Fruit fly (Drosophila melanogaster) whole organism, embryonic: Measurements from ENCODE around the gene pot.
A peak's percentile ranks its signal among the peaks of the same experiment; 100 is the strongest.

Experiments used
- B-H2 ChIP-seq: fragments of 200-800 bp; sonication (Bioruptor generic); optimal IDR thresholded peaks from 2 replicates; lab custom pipeline; 2018; ENCODE audit warnings: missing biosample characterization, mild to moderate bottlenecking, missing genetic modification characterization
- Bteb2 ChIP-seq: fragments of 200-800 bp; sonication (Bioruptor generic); optimal IDR thresholded peaks from 2 replicates; lab custom pipeline; 2016; ENCODE audit warnings: missing biosample characterization, missing genetic modification characterization
- C15 ChIP-seq: fragments of 200-800 bp; sonication (Bioruptor generic); IDR thresholded peaks from 3 replicates; pipeline ENCODE4 v1.3.6; 2022; ENCODE audit warnings: missing biosample characterization, missing genetic modification characterization
- CG11504 ChIP-seq: fragments of 200-800 bp; sonication (Bioruptor generic); optimal IDR thresholded peaks from 3 replicates; lab custom pipeline; 2019; ENCODE audit warnings: missing biosample characterization, mild to moderate bottlenecking, missing genetic modification characterization, moderate library complexity
- CG12942 ChIP-seq: fragments of 200-800 bp; sonication (Bioruptor generic); optimal IDR thresholded peaks from 3 replicates; lab custom pipeline; 2016; ENCODE audit warnings: missing biosample characterization, missing genetic modification characterization
- CG16813 ChIP-seq: fragments of 200-800 bp; sonication (Bioruptor generic); IDR thresholded peaks from 3 replicates; pipeline ENCODE4 v1.3.6; 2022; ENCODE audit warnings: missing biosample characterization, missing genetic modification characterization; ENCODE audit not compliant: partially characterized antibody
- CG17829 ChIP-seq: fragments of 200-800 bp; optimal IDR thresholded peaks from 2 replicates; lab custom pipeline; 2019; ENCODE audit warnings: missing biosample characterization, mild to moderate bottlenecking, missing genetic modification characterization, moderate library complexity
- CG18011 ChIP-seq: fragments of 200-800 bp; sonication (Bioruptor generic); optimal IDR thresholded peaks from 2 replicates; lab custom pipeline; 2017; ENCODE audit warnings: missing biosample characterization, missing genetic modification characterization, mild to moderate bottlenecking, moderate library complexity, missing genotype
- CG2120 ChIP-seq: fragments of 200-800 bp; sonication (Bioruptor generic); optimal IDR thresholded peaks from 3 replicates; lab custom pipeline; 2016; ENCODE audit warnings: missing biosample characterization, missing genetic modification characterization
- CG2199 ChIP-seq: fragments of 200-800 bp; sonication (Bioruptor generic); IDR thresholded peaks from 3 replicates; pipeline ENCODE4 v1.3.6; 2022; ENCODE audit warnings: missing biosample characterization, missing genetic modification characterization
- CG2678 ChIP-seq: fragments of 200-800 bp; sonication (Bioruptor generic); optimal IDR thresholded peaks from 3 replicates; lab custom pipeline; 2019; ENCODE audit warnings: missing biosample characterization, mild to moderate bottlenecking, missing genetic modification characterization, moderate library complexity
- CG30403 ChIP-seq: fragments of 200-800 bp; sonication (Bioruptor generic); optimal IDR thresholded peaks from 3 replicates; lab custom pipeline; 2016; ENCODE audit warnings: missing biosample characterization, missing genetic modification characterization
- CG32532 ChIP-seq: fragments of 200-800 bp; sonication (Bioruptor generic); IDR thresholded peaks from 2 replicates; pipeline ENCODE4 v1.3.6; 2022; ENCODE audit warnings: missing biosample characterization, missing genetic modification characterization
- CG7372 ChIP-seq: fragments of 200-800 bp; sonication (Bioruptor generic); IDR thresholded peaks from 2 replicates; pipeline ENCODE4 v1.3.6; 2022; ENCODE audit warnings: missing biosample characterization, missing genetic modification characterization
- CG7987 ChIP-seq: fragments of 200-800 bp; sonication (Bioruptor generic); optimal IDR thresholded peaks from 2 replicates; lab custom pipeline; 2018; ENCODE audit warnings: missing biosample characterization, mild to moderate bottlenecking, missing genetic modification characterization, moderate library complexity
- CG8944 ChIP-seq: fragments of 200-800 bp; sonication (Bioruptor generic); optimal IDR thresholded peaks from 3 replicates; lab custom pipeline; 2016; ENCODE audit warnings: missing biosample characterization, missing genetic modification characterization
- CTCF ChIP-seq: fragments of 200-800 bp; sonication (Bioruptor generic); optimal IDR thresholded peaks from 2 replicates; lab custom pipeline; 2017; ENCODE audit warnings: missing biosample characterization, mild to moderate bottlenecking, missing genetic modification characterization, moderate library complexity
- CoRest ChIP-seq: fragments of 200-800 bp; sonication (Bioruptor generic); optimal IDR thresholded peaks from 3 replicates; lab custom pipeline; 2018; ENCODE audit warnings: missing biosample characterization, mild to moderate bottlenecking, missing genetic modification characterization, moderate library complexity
- Deaf1 ChIP-seq: fragments of 200-800 bp; optimal IDR thresholded peaks from 3 replicates; lab custom pipeline; 2019; ENCODE audit warnings: missing biosample characterization, mild to moderate bottlenecking, missing genetic modification characterization, moderate library complexity
- Dref ChIP-seq: fragments of 200-800 bp; sonication (Bioruptor generic); IDR thresholded peaks from 2 replicates; pipeline ENCODE4 v1.3.6; 2022; ENCODE audit warnings: missing biosample characterization, missing genetic modification characterization
- E2f2 ChIP-seq: fragments of 200-800 bp; sonication (Bioruptor generic); IDR thresholded peaks from 2 replicates; pipeline ENCODE4 v1.3.6; 2022; ENCODE audit warnings: missing biosample characterization, missing genetic modification characterization
- H2.0 ChIP-seq: fragments of 200-800 bp; sonication (Bioruptor generic); IDR thresholded peaks from 2 replicates; pipeline ENCODE4 v1.3.6; 2022; ENCODE audit warnings: missing biosample characterization, missing genetic modification characterization
- Hsf ChIP-seq: fragments of 200-800 bp; sonication (Bioruptor generic); optimal IDR thresholded peaks from 3 replicates; lab custom pipeline; 2016; ENCODE audit warnings: missing biosample characterization, missing genetic modification characterization
- Lhr ChIP-seq: fragments of 200-800 bp; sonication (Bioruptor generic); optimal IDR thresholded peaks from 3 replicates; lab custom pipeline; 2017; ENCODE audit warnings: mild to moderate bottlenecking, missing biosample characterization, missing genetic modification reagents, missing genetic modification characterization
- Med ChIP-seq: fragments of 200-800 bp; sonication (Bioruptor generic); peaks from one replicate; lab custom pipeline; 2016; ENCODE audit warnings: missing biosample characterization, missing genetic modification characterization, mild to moderate bottlenecking, inconsistent platforms, moderate library complexity
- NFAT ChIP-seq: fragments of 200-800 bp; sonication (Bioruptor generic); IDR thresholded peaks from 2 replicates; pipeline ENCODE4 v1.3.6; 2022; ENCODE audit warnings: missing biosample characterization, missing genetic modification characterization
- NK7.1 ChIP-seq: fragments of 200-800 bp; sonication (Bioruptor generic); optimal IDR thresholded peaks from 3 replicates; lab custom pipeline; 2016; ENCODE audit warnings: missing biosample characterization, missing genetic modification characterization
- Rx ChIP-seq: fragments of 200-800 bp; sonication (Bioruptor generic); IDR thresholded peaks from 2 replicates; pipeline ENCODE4 v1.3.6; 2022; ENCODE audit warnings: missing biosample characterization, missing genetic modification characterization
- Stat92E ChIP-seq, 3 experiments: fragments of >200 bp in 2 of 3; fragments of 200-800 bp in 1 of 3; sonication (Bioruptor generic) in 1 of 3; optimal IDR thresholded peaks; 2 replicates each; lab custom pipeline; 2017 to 2019; ENCODE audit warnings: missing biosample characterization in 3 of 3, missing genetic modification characterization in 3 of 3, mild to moderate bottlenecking in 1 of 3, moderate library complexity in 1 of 3
- Usf ChIP-seq: fragments of 200-800 bp; sonication (Bioruptor generic); optimal IDR thresholded peaks from 2 replicates; lab custom pipeline; 2017; ENCODE audit warnings: missing genotype, missing biosample characterization, missing genetic modification characterization
- amos ChIP-seq: fragments of 200-800 bp; sonication (Bioruptor generic); IDR thresholded peaks from 2 replicates; pipeline ENCODE4 v1.3.6; 2022; ENCODE audit warnings: missing biosample characterization, missing genetic modification characterization; ENCODE audit not compliant: partially characterized antibody
- ato ChIP-seq: fragments of 200-800 bp; sonication (Bioruptor generic); IDR thresholded peaks from 2 replicates; pipeline ENCODE4 v1.3.6; 2022; ENCODE audit warnings: missing biosample characterization, missing genetic modification characterization; ENCODE audit not compliant: partially characterized antibody
- chm ChIP-seq: fragments of 200-800 bp; sonication (Bioruptor generic); IDR thresholded peaks from 2 replicates; pipeline ENCODE4 v1.3.6; 2022; ENCODE audit warnings: missing biosample characterization, missing genetic modification characterization
- danr ChIP-seq: fragments of 200-800 bp; sonication (Bioruptor generic); IDR thresholded peaks from 2 replicates; pipeline ENCODE4 v1.3.6; 2022; ENCODE audit warnings: missing biosample characterization, missing genetic modification characterization
- disco-r ChIP-seq: fragments of 200-800 bp; sonication (Bioruptor generic); optimal IDR thresholded peaks from 2 replicates; lab custom pipeline; 2016; ENCODE audit warnings: missing biosample characterization, missing genetic modification characterization
- dpn ChIP-seq, 2 experiments: fragments of 200-800 bp; sonication (Bioruptor generic); optimal IDR thresholded peaks; 3 replicates each; lab custom pipeline; 2016; ENCODE audit warnings: missing biosample characterization in 2 of 2, missing genetic modification characterization in 2 of 2
- eyg ChIP-seq: fragments of 200-800 bp; sonication (Bioruptor generic); optimal IDR thresholded peaks from 3 replicates; lab custom pipeline; 2016; ENCODE audit warnings: missing biosample characterization, missing genetic modification characterization
- grau ChIP-seq: fragments of 200-800 bp; optimal IDR thresholded peaks from 3 replicates; lab custom pipeline; 2019; ENCODE audit warnings: missing biosample characterization, mild to moderate bottlenecking, missing genetic modification characterization, moderate library complexity
- gsb-n ChIP-seq: fragments of 200-800 bp; sonication (Bioruptor generic); optimal IDR thresholded peaks from 3 replicates; lab custom pipeline; 2018; ENCODE audit warnings: missing biosample characterization, mild to moderate bottlenecking, missing genetic modification characterization
- hbn ChIP-seq: fragments of 200-800 bp; sonication (Bioruptor generic); IDR thresholded peaks from 2 replicates; pipeline ENCODE4 v1.3.6; 2022; ENCODE audit warnings: missing biosample characterization, missing genetic modification characterization; ENCODE audit not compliant: partially characterized antibody
- insv ChIP-seq, 2 experiments: fragments of 200-800 bp; sonication (Bioruptor generic); optimal IDR thresholded peaks; 3 replicates each; lab custom pipeline; 2016 to 2018; ENCODE audit warnings: missing biosample characterization in 2 of 2, missing genetic modification characterization in 2 of 2
- lbe ChIP-seq: fragments of 200-800 bp; sonication (Bioruptor generic); optimal IDR thresholded peaks from 2 replicates; lab custom pipeline; 2016; ENCODE audit warnings: missing biosample characterization, mild to moderate bottlenecking, missing genetic modification characterization
- nerfin-1 ChIP-seq: fragments of 200-800 bp; sonication (Bioruptor generic); optimal IDR thresholded peaks from 3 replicates; lab custom pipeline; 2019; ENCODE audit warnings: missing biosample characterization, mild to moderate bottlenecking, missing genetic modification characterization, moderate library complexity
- org-1 ChIP-seq: fragments of 200-800 bp; sonication (Bioruptor generic); optimal IDR thresholded peaks from 2 replicates; lab custom pipeline; 2017; ENCODE audit warnings: missing biosample characterization, missing genetic modification characterization
- pan ChIP-seq, 4 experiments: fragments of >200 bp in 3 of 4; fragments of 200-800 bp in 1 of 4; sonication (Bioruptor generic) in 1 of 4; optimal IDR thresholded peaks in 3 of 4; IDR thresholded peaks in 1 of 4; 2 replicates each; pipeline versions ENCODE4 v1.3.6 to Lab custom; 2017 to 2022; ENCODE audit warnings: missing biosample characterization in 2 of 4, missing genetic modification characterization in 2 of 4, mixed read lengths in 1 of 4
- slbo ChIP-seq: fragments of 200-800 bp; sonication (Bioruptor generic); IDR thresholded peaks from 2 replicates; pipeline ENCODE4 v1.3.6; 2022; ENCODE audit warnings: missing biosample characterization, missing genetic modification characterization
- stwl ChIP-seq: fragments of 200-800 bp; sonication (Bioruptor generic); optimal IDR thresholded peaks from 3 replicates; lab custom pipeline; 2018; ENCODE audit warnings: missing biosample characterization, mild to moderate bottlenecking, missing genetic modification characterization, moderate library complexity
- toy ChIP-seq: fragments of 200-800 bp; sonication (Bioruptor generic); IDR thresholded peaks from 2 replicates; pipeline ENCODE4 v1.3.6; 2022; ENCODE audit warnings: missing biosample characterization, missing genetic modification characterization
- wdn ChIP-seq: fragments of 200-800 bp; sonication (Bioruptor generic); IDR thresholded peaks from 2 replicates; pipeline ENCODE4 v1.3.6; 2022; ENCODE audit warnings: missing biosample characterization, missing genetic modification characterization
- zfh2 ChIP-seq: fragments of 200-800 bp; sonication (Bioruptor generic); optimal IDR thresholded peaks from 2 replicates; lab custom pipeline; 2016; ENCODE audit warnings: missing biosample characterization, missing genetic modification characterization

Gene pot

DNA sequence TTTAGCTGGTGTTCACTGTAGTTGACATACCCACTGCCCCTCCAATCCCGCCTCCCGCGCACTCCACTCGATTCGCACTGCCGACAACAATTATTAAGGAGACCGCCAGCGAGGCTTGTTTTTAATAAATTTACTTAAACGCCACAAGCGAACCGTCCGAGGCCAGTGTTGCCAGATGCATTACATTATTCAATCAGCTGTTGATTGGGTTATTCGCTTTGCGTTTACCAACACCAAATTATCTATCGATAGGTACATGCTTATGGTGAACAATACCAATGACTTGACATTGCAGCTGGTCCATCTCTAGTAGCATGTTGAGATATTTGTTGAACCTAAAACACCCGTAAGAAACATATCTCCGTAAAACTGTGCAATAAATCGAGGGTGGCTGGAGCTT lies 30.1 kb downstream of the pot start, which contains the start of the genes CG10353 and SelG (continued):
- TF ChIP-seq amos: peak; percentile 89
- peak; percentile 46 for TF ChIP-seq CG8944 (GFP tag; lab: Kevin White, UChicago)
- no peak for TF ChIP-seq gsb-n (tag; lab: Kevin White, UChicago)
- no peak for TF ChIP-seq danr (GFP tag; lab: Robert Waterston, UW)
- no peak for TF ChIP-seq pan (optimal IDR thresholded peaks at IDR 0.05; lab: Kevin White, UChicago)
- TF ChIP-seq pan (GFP tag; optimal IDR thresholded peaks at IDR 0.05 in 1 of 2, IDR thresholded peaks at IDR 0.05 in 1 of 2): peak in 1 of 2 experiments; percentile 21
- TF ChIP-seq hbn (GFP tag; lab: Robert Waterston, UW): peak; percentile 86
- peak; percentile 11 for TF ChIP-seq CTCF (GFP tag; lab: Kevin White, UChicago)
- peak; percentile 28; the same call in 1 of the 3 replicates for TF ChIP-seq CG2199 (GFP tag; lab: Robert Waterston, UW)
- TF ChIP-seq Stat92E (GFP tag; optimal IDR thresholded peaks at IDR 0.05; lab: Kevin White, UChicago): no peak
- TF ChIP-seq NFAT (GFP tag; lab: Robert Waterston, UW): peak; percentile 47; the same call in 1 of the 2 replicates
- TF ChIP-seq stwl: peak; percentile 99
- peak; percentile 32 to 76 for TF ChIP-seq dpn (GFP tag; optimal IDR thresholded peaks at IDR 0.05; lab: Kevin White, UChicago)
- no peak for TF ChIP-seq CG32532 (GFP tag; lab: Robert Waterston, UW)
- TF ChIP-seq Lhr (GFP tag; lab: Kevin White, UChicago): no peak
- TF ChIP-seq CG17829 (tag; lab: Kevin White, UChicago): peak; percentile 51
- peak; percentile 9 for TF ChIP-seq Deaf1 (tag; lab: Kevin White, UChicago)
- no peak for TF ChIP-seq insv (GFP tag; optimal IDR thresholded peaks at IDR 0.05; lab: Kevin White, UChicago)
- TF ChIP-seq CoRest: peak; percentile 0
- no peak for TF ChIP-seq C15 (GFP tag; lab: Robert Waterston, UW)
- TF ChIP-seq Usf: no peak
- no peak for TF ChIP-seq Rx (GFP tag; lab: Robert Waterston, UW)
- peak; percentile 38 for TF ChIP-seq eyg (GFP tag; lab: Kevin White, UChicago)
- TF ChIP-seq ato (GFP tag; lab: Robert Waterston, UW): peak; percentile 80
- peak; percentile 27 for TF ChIP-seq NK7.1 (GFP tag; lab: Kevin White, UChicago)
- peak; percentile 46; the same call in 1 of the 2 replicates for TF ChIP-seq E2f2 (GFP tag; lab: Robert Waterston, UW)
- peak; percentile 66 for TF ChIP-seq grau (tag; lab: Kevin White, UChicago)
- no peak for TF ChIP-seq disco-r
- TF ChIP-seq CG2120: peak; percentile 75
- no peak for TF ChIP-seq CG18011 (GFP tag; lab: Kevin White, UChicago)
- peak; percentile 48 for TF ChIP-seq CG11504 (tag; lab: Kevin White, UChicago)
- peak; percentile 19 for TF ChIP-seq CG30403 (GFP tag; lab: Kevin White, UChicago)
- no peak for TF ChIP-seq CG7372 (GFP tag; lab: Robert Waterston, UW)
- TF ChIP-seq CG16813 (GFP tag; lab: Robert Waterston, UW): peak; percentile 79
- TF ChIP-seq Bteb2 (GFP tag; lab: Kevin White, UChicago): peak; percentile 41
- peak; percentile 23; the same call in 1 of the 2 replicates for TF ChIP-seq H2.0 (GFP tag; lab: Robert Waterston, UW)
- TF ChIP-seq slbo (GFP tag; lab: Robert Waterston, UW): peak; percentile 63
- TF ChIP-seq B-H2 (GFP tag; lab: Kevin White, UChicago): peak; percentile 87
- peak; percentile 77 for TF ChIP-seq Dref
- TF ChIP-seq nerfin-1 (tag; lab: Kevin White, UChicago): peak; percentile 48
- peak; percentile 31 for TF ChIP-seq lbe (GFP tag; lab: Kevin White, UChicago)
- TF ChIP-seq wdn (GFP tag; lab: Robert Waterston, UW): 0 out of 2 replicates have a peak, but pooled peaks have one; percentile 29
- peak; percentile 36 for TF ChIP-seq CG12942 (GFP tag; lab: Kevin White, UChicago)
- peak; percentile 94 for TF ChIP-seq Med
- TF ChIP-seq CG2678 (tag; lab: Kevin White, UChicago): peak; percentile 13
- peak; percentile 45 for TF ChIP-seq CG7987 (GFP tag; lab: Kevin White, UChicago)
- peak; percentile 49; the same call in 1 of the 2 replicates for TF ChIP-seq chm
- TF ChIP-seq Hsf (GFP tag; lab: Kevin White, UChicago): peak; percentile 22
- TF ChIP-seq zfh2: peak; percentile 58
- TF ChIP-seq toy: no peak
- no peak for TF ChIP-seq org-1 (GFP tag; lab: Kevin White, UChicago)
